Worm (Caenorhabditis elegans) whole organism, young adult: ENCODE data around the gene srx-87.

Experiments used
- Y53F4B.3 ChIP-seq: fragments of 200-800 bp; sonication (Bioruptor generic); IDR thresholded peaks from 2 replicates; pipeline ENCODE4 v1.3.6; 2022; ENCODE audit warnings: missing genetic modification reagents, missing genetic modification characterization, missing compliant biosample characterization
- Y53G8AR.9 ChIP-seq: fragments of 200-800 bp; sonication (Bioruptor generic); conservative IDR thresholded peaks from 2 replicates; pipeline ENCODE4 v1.3.6; 2022; ENCODE audit warnings: missing genetic modification reagents, missing genetic modification characterization, missing compliant biosample characterization
- Y56A3A.18 ChIP-seq: fragments of 200-800 bp; sonication (Bioruptor generic); IDR thresholded peaks from 2 replicates; pipeline ENCODE4 v1.3.6; 2022; ENCODE audit warnings: missing genetic modification reagents, missing genetic modification characterization, missing compliant biosample characterization
- ekl-4 ChIP-seq: fragments of 200-800 bp; sonication (Bioruptor generic); IDR thresholded peaks from 2 replicates; pipeline ENCODE4 v1.3.6; 2022; ENCODE audit warnings: missing genetic modification reagents, missing genetic modification characterization, missing compliant biosample characterization
- ets-4 ChIP-seq: fragments of 200-800 bp; sonication (Bioruptor generic); optimal IDR thresholded peaks from 2 replicates; lab custom pipeline; 2018; ENCODE audit warnings: mild to moderate bottlenecking, missing genetic modification characterization, missing compliant biosample characterization
- hmg-20 ChIP-seq: fragments of 200-800 bp; sonication (Bioruptor generic); IDR thresholded peaks from 2 replicates; pipeline ENCODE4 v1.3.6; 2022; ENCODE audit warnings: missing genetic modification reagents, missing genetic modification characterization, missing compliant biosample characterization
- nfya-1 ChIP-seq: sonication (generic microtip); optimal IDR thresholded peaks from 2 replicates; lab custom pipeline; 2017; ENCODE audit warnings: antibody characterized with exemption, missing compliant biosample characterization, missing genetic modification characterization, borderline replicate concordance; ENCODE audit not compliant: insufficient read depth
- nfya-2 ChIP-seq: fragments of 200-800 bp; sonication (Bioruptor generic); IDR thresholded peaks from 2 replicates; pipeline ENCODE4 v1.3.6; 2022; ENCODE audit warnings: missing genetic modification reagents, missing genetic modification characterization, missing compliant biosample characterization
- nhr-27 ChIP-seq: fragments of 200-800 bp; sonication (Bioruptor generic); optimal IDR thresholded peaks from 2 replicates; lab custom pipeline; 2018; ENCODE audit warnings: mild to moderate bottlenecking, missing genetic modification characterization, moderate library complexity, missing compliant biosample characterization
- pha-4 ChIP-seq: fragments of 150-350 bp; sonication (generic microtip); optimal IDR thresholded peaks from 2 replicates; lab custom pipeline; 2014; ENCODE audit warnings: missing biosample characterization, missing genetic modification reagents, missing genetic modification characterization
- snpc-1.3 ChIP-seq: sonication (generic microtip); optimal IDR thresholded peaks from 2 replicates; lab custom pipeline; 2017; ENCODE audit warnings: missing genetic modification characterization, mild to moderate bottlenecking, missing compliant biosample characterization, antibody characterized with exemption, moderate library complexity, missing genotype, missing genetic modification reagents; ENCODE audit not compliant: insufficient read depth
- snpc-4 ChIP-seq, 5 experiments: fragments of 150-350 bp in 1 of 5; sonication (generic microtip) in 4 of 5; optimal IDR thresholded peaks; 2 replicates each; lab custom pipeline; 2014 to 2018; ENCODE audit warnings: missing genetic modification characterization in 5 of 5, missing biosample characterization in 3 of 5, antibody characterized with exemption in 2 of 5, mild to moderate bottlenecking in 2 of 5, missing compliant biosample characterization in 2 of 5, missing genotype in 2 of 5, moderate library complexity in 2 of 5, missing genetic modification reagents in 1 of 5
- sptf-2 ChIP-seq: fragments of 200-800 bp; sonication (Bioruptor generic); optimal IDR thresholded peaks from 2 replicates; lab custom pipeline; 2018; ENCODE audit warnings: mild to moderate bottlenecking, missing genetic modification characterization, missing compliant biosample characterization

DNA sequence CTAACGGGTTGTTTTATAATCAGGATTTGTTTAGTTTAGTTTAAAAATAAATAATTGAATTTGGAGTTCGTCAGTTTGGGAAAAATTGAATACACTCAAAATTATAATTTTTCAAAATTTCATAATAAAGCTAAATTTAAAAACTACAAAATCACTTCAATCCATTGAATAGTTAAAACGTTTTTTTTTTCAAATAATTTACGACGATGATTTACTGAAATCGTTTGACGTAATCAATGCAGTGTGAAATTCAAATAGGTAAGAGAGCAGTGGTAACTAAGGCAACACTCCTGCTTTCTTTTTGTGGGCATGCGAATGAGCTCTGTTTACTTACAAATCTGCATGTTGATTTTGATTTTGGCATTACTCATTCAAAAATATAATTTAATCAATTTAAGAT, 19.4 kb upstream of the srx-87 start, which contains the start of gene F38B7.10:
- no peak for TF ChIP-seq ets-4 (GFP tag; lab: Kevin White, UChicago)
- no peak for TF ChIP-seq sptf-2 (GFP tag; lab: Kevin White, UChicago)
- no peak for TF ChIP-seq pha-4 (tag; lab: Kevin White, UChicago)
- TF ChIP-seq nfya-1: no peak
- TF ChIP-seq snpc-1.3 (tag; lab: Kevin White, UChicago): no peak
- TF ChIP-seq Y56A3A.18 (GFP tag; lab: Robert Waterston, UW): no peak
- no peak for TF ChIP-seq nfya-2 (GFP tag; lab: Robert Waterston, UW)
- no peak for TF ChIP-seq snpc-4 (GFP tag; optimal IDR thresholded peaks at IDR 0.05; lab: Kevin White, UChicago)
- TF ChIP-seq snpc-4 (tag; optimal IDR thresholded peaks at IDR 0.05; lab: Kevin White, UChicago): no peak
- no peak for TF ChIP-seq Y53F4B.3 (GFP tag; lab: Robert Waterston, UW)
- TF ChIP-seq Y53G8AR.9: no peak
- TF ChIP-seq hmg-20: no peak
- no peak for TF ChIP-seq nhr-27 (tag; lab: Kevin White, UChicago)
- no peak for TF ChIP-seq ekl-4
